Fruit fly (Drosophila melanogaster): Measurements from ENCODE around the gene CG44836.

CG44836 gene

DNA sequence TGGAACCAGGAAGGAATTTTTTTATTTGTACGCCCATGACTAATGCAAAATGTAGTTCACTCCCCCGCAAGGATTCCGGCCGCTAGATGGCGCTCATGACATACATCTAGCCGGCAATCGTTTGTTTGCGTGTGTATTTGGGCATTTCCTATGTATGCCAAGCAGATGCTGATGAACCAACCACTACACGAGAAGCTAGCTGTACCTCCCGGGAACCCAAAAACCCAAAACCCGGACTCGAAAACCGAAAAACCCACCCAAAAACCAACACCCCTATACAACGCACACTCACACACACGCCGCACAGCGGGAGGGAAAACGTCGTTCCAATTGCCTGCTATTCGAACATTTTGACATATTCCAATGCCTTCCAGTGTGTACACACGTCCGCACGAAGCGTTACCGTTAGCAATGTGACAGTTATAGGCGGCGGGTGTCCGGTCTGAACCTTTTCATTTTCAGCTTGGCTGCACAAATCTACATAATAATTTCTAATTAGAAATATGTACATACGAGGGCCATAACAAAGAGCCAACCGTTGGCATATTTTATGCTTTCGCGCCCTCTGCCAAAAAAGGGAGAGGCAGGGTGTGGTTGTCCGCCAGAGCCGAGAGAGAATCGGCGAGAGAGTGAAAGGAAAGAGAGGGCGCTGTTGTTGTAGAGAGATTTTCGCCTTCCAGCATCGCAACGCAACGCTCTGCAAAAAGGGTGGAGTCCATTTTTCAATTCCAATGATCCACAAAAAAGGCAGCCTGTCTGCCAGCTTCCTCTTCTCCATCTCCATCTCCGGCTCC, 7.9 kb upstream of the CG44836 start:
- TF ChIP-seq CG17801 (GFP tag; optimal IDR thresholded peaks at IDR 0.05; ENCODE audit: partially characterized antibody), result no peak

DNA sequence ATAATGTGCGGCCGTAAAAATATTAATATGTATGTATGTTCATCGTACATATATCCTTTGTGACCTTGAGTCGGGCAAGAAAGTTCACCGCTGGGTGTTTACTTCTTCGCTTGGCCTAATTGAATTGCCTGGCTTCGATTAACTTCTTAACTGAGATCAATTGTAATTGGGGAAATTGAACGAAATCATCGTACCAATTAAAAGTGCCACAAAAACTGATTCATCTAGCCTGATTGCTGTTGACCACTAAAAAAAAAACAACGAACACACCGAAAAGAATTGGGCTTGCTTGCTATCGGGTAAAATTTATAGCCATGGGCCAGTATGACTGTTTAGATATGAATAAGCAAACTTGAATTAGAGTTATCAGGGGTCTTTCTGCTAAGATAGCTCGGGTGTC, 2.2 kb upstream of the CG44836 start:
- no peak for TF ChIP-seq CG17801 (GFP tag; optimal IDR thresholded peaks at IDR 0.05; ENCODE audit: partially characterized antibody)

DNA sequence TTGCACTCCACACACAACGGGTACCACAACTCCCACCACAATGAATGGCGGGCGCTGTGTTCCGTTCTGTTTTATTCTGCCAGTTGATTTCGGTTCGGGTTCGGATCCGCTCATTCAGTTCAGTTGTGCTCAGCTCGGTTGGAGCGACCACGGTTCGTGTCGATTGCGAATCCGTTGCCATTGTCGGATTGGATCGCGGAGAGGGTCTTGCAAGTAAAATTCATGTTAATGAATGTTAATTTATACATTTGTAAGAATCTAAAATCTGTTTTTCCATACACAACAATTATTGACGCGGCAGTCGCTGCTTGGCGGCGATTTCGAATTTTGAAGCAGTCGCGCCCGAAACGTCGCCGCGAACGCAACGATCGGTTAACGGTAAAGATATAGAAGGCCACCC, 5.6 kb downstream of the CG44836 start, which contains the start of gene Gagr:
Gene Gagr, plus strand, starts transcription at position 81 of the 400 bp plus-strand sequence.
- no peak for TF ChIP-seq CG17801 (GFP tag; optimal IDR thresholded peaks at IDR 0.05; ENCODE audit: partially characterized antibody)

DNA sequence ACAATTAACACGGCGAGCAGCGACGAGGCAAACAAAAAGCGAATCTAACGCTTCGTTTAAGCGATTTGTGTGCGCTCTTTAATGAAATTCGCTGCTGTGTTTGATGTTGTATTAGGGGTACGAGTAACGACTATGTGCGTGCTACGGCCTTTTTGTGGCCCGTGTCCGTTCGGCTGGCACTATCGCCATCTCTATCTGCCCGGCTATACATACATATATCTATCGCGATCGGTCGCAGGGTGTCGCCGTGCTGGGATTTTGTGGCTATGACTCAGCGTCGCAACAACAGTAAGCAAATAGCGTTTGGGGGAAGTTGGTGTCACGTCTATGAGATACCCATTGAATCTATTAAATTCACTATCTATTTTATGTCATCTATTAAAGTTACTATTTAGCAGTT, 6.4 kb downstream of the CG44836 start:
- no peak for TF ChIP-seq CG17801 (GFP tag; optimal IDR thresholded peaks at IDR 0.05; ENCODE audit: partially characterized antibody)

dm6 chr3L:16392874-16393273, 7.2 kb downstream of the CG44836 start:
- TF ChIP-seq CG17801 (GFP tag; optimal IDR thresholded peaks at IDR 0.05; ENCODE audit: partially characterized antibody), result no peak

DNA sequence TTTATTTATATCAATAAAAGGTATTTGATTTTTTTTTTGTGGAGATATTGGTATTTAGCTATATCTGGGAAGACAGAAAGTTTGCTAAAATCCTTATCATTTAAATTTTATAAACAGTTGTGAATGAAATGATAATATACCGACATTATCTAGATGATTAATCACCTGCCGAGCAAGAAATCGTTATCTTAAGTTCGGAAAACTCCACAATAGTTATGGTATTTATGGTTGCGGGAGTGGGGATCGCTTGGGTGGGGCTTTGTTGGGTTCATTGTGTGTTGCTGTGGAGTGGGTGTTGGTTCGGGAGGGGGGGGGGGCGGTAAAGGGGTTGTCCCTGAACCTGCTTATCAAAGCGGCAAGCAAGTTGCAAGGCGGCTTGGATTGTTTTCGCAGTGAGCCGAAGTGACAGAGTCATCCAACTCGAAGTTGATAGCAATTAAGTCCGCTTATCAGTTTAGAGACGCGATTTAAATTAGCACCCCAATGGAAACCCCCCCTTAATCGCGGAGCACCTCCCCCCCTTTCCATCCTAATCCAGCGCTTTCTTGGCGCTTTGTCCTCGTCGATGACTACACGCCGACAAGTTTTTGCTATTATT, 7.8 kb downstream of the CG44836 start:
- no peak for TF ChIP-seq CG17801 (GFP tag; optimal IDR thresholded peaks at IDR 0.05; ENCODE audit: partially characterized antibody)

- TF ChIP-seq CG17801 (GFP tag; optimal IDR thresholded peaks at IDR 0.05; ENCODE audit: partially characterized antibody), result no peak
Measured at dm6 chr3L:16391257-16391656, 8.8 kb downstream of the CG44836 start.

DNA sequence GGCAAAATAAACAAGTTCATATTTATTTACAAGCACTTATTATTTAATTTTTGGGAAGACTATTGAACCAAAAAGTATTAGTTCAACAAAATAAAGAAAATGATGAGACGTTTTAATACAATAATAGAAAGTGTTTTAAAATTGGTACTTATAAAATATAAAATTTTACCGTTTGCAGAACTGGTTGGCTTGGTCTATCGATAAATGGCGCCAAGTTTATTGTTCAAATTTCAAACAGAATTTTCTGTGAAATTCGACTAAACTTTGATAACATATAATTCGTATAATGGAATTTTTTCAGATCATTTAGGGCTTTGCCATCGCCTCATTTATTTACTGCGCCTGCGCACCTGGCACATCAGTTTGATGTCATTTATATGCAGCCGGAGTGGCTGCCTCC, 9.3 kb downstream of the CG44836 start:
- no peak for TF ChIP-seq CG17801 (GFP tag; optimal IDR thresholded peaks at IDR 0.05; ENCODE audit: partially characterized antibody)

- TF ChIP-seq CG17801 (GFP tag; optimal IDR thresholded peaks at IDR 0.05; ENCODE audit: partially characterized antibody), result no peak
Measured at dm6 chr3L:16385880-16386584, 14.0 kb downstream of the CG44836 start, which contains the start of the genes Agpat3 and RAF2. Gene Agpat3, minus strand, starts transcription at chr3L:16385957. Gene RAF2, plus strand, starts transcription at chr3L:16386327.

DNA sequence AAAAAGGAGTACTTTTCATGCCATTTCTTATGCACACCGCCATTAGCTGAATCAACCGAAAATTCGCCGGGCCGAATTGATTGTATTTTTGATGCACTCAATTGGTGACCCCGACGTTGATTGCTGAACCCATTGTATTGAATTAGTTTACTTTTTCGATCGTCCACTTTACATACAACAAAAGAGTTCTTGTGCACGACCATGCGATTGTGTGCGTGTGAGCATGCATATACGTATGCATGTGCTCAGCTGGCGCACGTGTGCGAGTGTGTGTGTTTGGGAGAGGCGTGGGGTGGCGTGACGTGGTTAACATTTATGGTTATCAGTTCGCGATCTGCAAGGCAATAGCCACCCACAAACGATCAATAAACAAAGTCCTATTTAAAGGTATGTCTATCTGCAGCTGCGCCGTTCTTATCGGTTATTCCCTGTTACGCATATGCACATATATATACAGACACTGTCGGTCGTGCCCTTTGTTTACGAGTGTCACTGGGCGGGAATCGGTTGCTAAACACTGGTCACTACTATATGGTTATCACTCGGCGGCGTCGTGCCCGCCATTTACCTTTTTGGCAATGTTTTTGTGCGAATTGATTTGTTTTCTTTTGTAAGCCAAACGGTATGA, 14.7 kb downstream of the CG44836 start:
- peak; percentile 73 for TF ChIP-seq CG17801 (GFP tag; optimal IDR thresholded peaks at IDR 0.05; ENCODE audit: partially characterized antibody)

- TF ChIP-seq CG17801 (GFP tag; optimal IDR thresholded peaks at IDR 0.05; ENCODE audit: partially characterized antibody), result no peak
Measured at dm6 chr3L:16384145-16384705, 15.8 kb downstream of the CG44836 start.

DNA sequence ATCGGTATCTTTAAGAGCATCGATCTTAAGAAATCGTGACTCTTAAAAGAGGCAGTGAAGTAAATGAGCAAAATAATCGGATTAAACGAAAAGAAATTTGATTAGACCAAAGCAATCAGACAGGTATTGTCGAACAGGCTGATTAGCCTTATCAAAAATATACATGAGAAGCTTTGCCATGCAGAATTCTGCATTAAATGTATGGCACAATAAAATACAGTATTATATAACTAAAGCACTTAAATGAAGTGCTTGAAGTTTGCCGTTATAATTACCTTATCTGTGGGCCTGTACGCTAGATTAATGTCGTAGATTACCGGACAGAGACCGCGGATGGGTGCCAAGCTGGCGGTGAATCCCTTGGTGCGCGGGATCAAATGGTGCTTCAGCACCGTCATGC, 17.0 kb downstream of the CG44836 start:
- no peak for TF ChIP-seq CG17801 (GFP tag; optimal IDR thresholded peaks at IDR 0.05; ENCODE audit: partially characterized antibody)

- TF ChIP-seq CG17801 (GFP tag; optimal IDR thresholded peaks at IDR 0.05; ENCODE audit: partially characterized antibody), result no peak
Measured at dm6 chr3L:16381184-16381797, 18.8 kb downstream of the CG44836 start, which contains the start of gene Agpat4. Gene Agpat4, minus strand, starts transcription at chr3L:16381570.

dm6 chr3L:16380770-16381169, 19.3 kb downstream of the CG44836 start:
- TF ChIP-seq CG17801 (GFP tag; optimal IDR thresholded peaks at IDR 0.05; ENCODE audit: partially characterized antibody), result peak; percentile 74

Data from ovary, adult (tissue).